Fruit fly (Drosophila melanogaster) whole organism, embryonic: ENCODE data around the gene E23.
A peak's percentile ranks its signal among the peaks of the same experiment; 100 is the strongest.

Source experiments
- Atf6 ChIP-seq: fragments of 200-800 bp; sonication (Bioruptor generic); IDR thresholded peaks from 2 replicates; pipeline ENCODE4 v1.3.6; 2022; ENCODE audit warnings: missing biosample characterization, missing genetic modification characterization
- CG1024 ChIP-seq: fragments of 200-800 bp; sonication (Bioruptor generic); IDR thresholded peaks from 2 replicates; pipeline ENCODE4 v1.3.6; 2022; ENCODE audit warnings: missing biosample characterization, missing genetic modification characterization
- CG12299 ChIP-seq: fragments of 200-800 bp; sonication (Bioruptor generic); optimal IDR thresholded peaks from 2 replicates; lab custom pipeline; 2018; ENCODE audit warnings: missing biosample characterization, mild to moderate bottlenecking, missing genetic modification characterization
- CG1602 ChIP-seq: fragments of 200-800 bp; sonication (Bioruptor generic); optimal IDR thresholded peaks from 3 replicates; lab custom pipeline; 2016; ENCODE audit warnings: missing biosample characterization, missing genetic modification characterization
- CG2712 ChIP-seq: fragments of 200-800 bp; optimal IDR thresholded peaks from 3 replicates; lab custom pipeline; 2019; ENCODE audit warnings: missing biosample characterization, mild to moderate bottlenecking, missing genetic modification characterization, moderate library complexity
- CG32532 ChIP-seq: fragments of 200-800 bp; sonication (Bioruptor generic); IDR thresholded peaks from 2 replicates; pipeline ENCODE4 v1.3.6; 2022; ENCODE audit warnings: missing biosample characterization, missing genetic modification characterization
- CG3281 ChIP-seq: fragments of 200-800 bp; sonication (Bioruptor generic); optimal IDR thresholded peaks from 3 replicates; lab custom pipeline; 2017; ENCODE audit warnings: missing biosample characterization, mild to moderate bottlenecking, missing genetic modification characterization
- CG34376 ChIP-seq: fragments of 200-800 bp; sonication (Bioruptor generic); optimal IDR thresholded peaks from 2 replicates; lab custom pipeline; 2018; ENCODE audit warnings: missing biosample characterization, mild to moderate bottlenecking, missing genetic modification characterization
- CG3995 ChIP-seq: fragments of 200-800 bp; sonication (Bioruptor generic); optimal IDR thresholded peaks from 3 replicates; lab custom pipeline; 2016; ENCODE audit warnings: missing biosample characterization, missing genetic modification characterization
- CG6254 ChIP-seq: fragments of 200-800 bp; sonication (Bioruptor generic); optimal IDR thresholded peaks from 3 replicates; lab custom pipeline; 2017; ENCODE audit warnings: mild to moderate bottlenecking, missing biosample characterization, missing genetic modification reagents, missing genetic modification characterization
- CG6683 ChIP-seq: fragments of 200-800 bp; sonication (Bioruptor generic); optimal IDR thresholded peaks from 2 replicates; lab custom pipeline; 2017; ENCODE audit warnings: missing biosample characterization, mild to moderate bottlenecking, missing genetic modification characterization, missing genetic modification reagents
- CG6689 ChIP-seq: fragments of 200-800 bp; sonication (Bioruptor generic); IDR thresholded peaks from 2 replicates; pipeline ENCODE4 v1.3.6; 2022; ENCODE audit warnings: missing biosample characterization, missing genetic modification characterization
- CG7987 ChIP-seq: fragments of 200-800 bp; sonication (Bioruptor generic); optimal IDR thresholded peaks from 2 replicates; lab custom pipeline; 2018; ENCODE audit warnings: missing biosample characterization, mild to moderate bottlenecking, missing genetic modification characterization, moderate library complexity
- CG8281 ChIP-seq: fragments of 200-800 bp; sonication (Bioruptor generic); optimal IDR thresholded peaks from 2 replicates; lab custom pipeline; 2018; ENCODE audit warnings: missing biosample characterization, mild to moderate bottlenecking, missing genetic modification characterization, moderate library complexity
- CG8478 ChIP-seq: fragments of >200 bp; optimal IDR thresholded peaks from 2 replicates; lab custom pipeline; 2018
- CG9609 ChIP-seq: fragments of 200-800 bp; sonication (Bioruptor generic); optimal IDR thresholded peaks from 3 replicates; lab custom pipeline; 2016; ENCODE audit warnings: missing biosample characterization, missing genetic modification characterization
- CG9817 ChIP-seq: fragments of 200-800 bp; sonication (Bioruptor generic); optimal IDR thresholded peaks from 2 replicates; lab custom pipeline; 2018; ENCODE audit warnings: missing biosample characterization, mild to moderate bottlenecking, missing genetic modification characterization, moderate library complexity
- Doc2 ChIP-seq: fragments of 200-800 bp; sonication (Bioruptor generic); IDR thresholded peaks from 2 replicates; pipeline ENCODE4 v1.3.6; 2022; ENCODE audit warnings: missing biosample characterization, missing genetic modification characterization
- Fer1 ChIP-seq: fragments of 200-800 bp; sonication (Bioruptor generic); optimal IDR thresholded peaks from 2 replicates; lab custom pipeline; 2017; ENCODE audit warnings: missing biosample characterization, mild to moderate bottlenecking, missing genetic modification characterization
- GATAe ChIP-seq: fragments of 200-800 bp; sonication (Bioruptor generic); conservative IDR thresholded peaks from 2 replicates; pipeline ENCODE4 v1.3.6; 2022; ENCODE audit warnings: missing biosample characterization, missing genetic modification characterization
- Hsf ChIP-seq: fragments of 200-800 bp; sonication (Bioruptor generic); optimal IDR thresholded peaks from 3 replicates; lab custom pipeline; 2016; ENCODE audit warnings: missing biosample characterization, missing genetic modification characterization
- Lhr ChIP-seq: fragments of 200-800 bp; sonication (Bioruptor generic); optimal IDR thresholded peaks from 3 replicates; lab custom pipeline; 2017; ENCODE audit warnings: mild to moderate bottlenecking, missing biosample characterization, missing genetic modification reagents, missing genetic modification characterization
- Mes4 ChIP-seq: fragments of 200-800 bp; sonication (Bioruptor generic); optimal IDR thresholded peaks from 2 replicates; lab custom pipeline; 2016; ENCODE audit warnings: missing biosample characterization, missing genetic modification characterization
- NfI ChIP-seq: fragments of 200-800 bp; sonication (Bioruptor generic); optimal IDR thresholded peaks from 3 replicates; lab custom pipeline; 2018; ENCODE audit warnings: missing biosample characterization, mild to moderate bottlenecking, missing genetic modification characterization, moderate library complexity
- PHDP ChIP-seq: fragments of 200-800 bp; sonication (Bioruptor generic); optimal IDR thresholded peaks from 3 replicates; lab custom pipeline; 2018; ENCODE audit warnings: missing biosample characterization, mild to moderate bottlenecking, missing genetic modification characterization, moderate library complexity
- Poxn ChIP-seq: fragments of 200-800 bp; sonication (Bioruptor generic); IDR thresholded peaks from 2 replicates; pipeline ENCODE4 v1.3.6; 2022; ENCODE audit warnings: missing biosample characterization, missing genetic modification characterization
- ap ChIP-seq: fragments of 200-800 bp; sonication (Bioruptor generic); IDR thresholded peaks from 2 replicates; pipeline ENCODE4 v1.3.6; 2022; ENCODE audit warnings: missing biosample characterization, missing genetic modification characterization
- chinmo ChIP-seq: fragments of 200-800 bp; sonication (Bioruptor generic); IDR thresholded peaks from 4 replicates; pipeline ENCODE4 v1.3.6; 2022; ENCODE audit warnings: missing biosample characterization, missing genetic modification characterization; ENCODE audit not compliant: partially characterized antibody
- ci ChIP-seq: fragments of 200-800 bp; sonication (Bioruptor generic); IDR thresholded peaks from 3 replicates; pipeline ENCODE4 v1.3.6; 2022; ENCODE audit warnings: missing biosample characterization, missing genetic modification characterization
- emc ChIP-seq: fragments of 200-800 bp; sonication (Bioruptor generic); optimal IDR thresholded peaks from 2 replicates; lab custom pipeline; 2016; ENCODE audit warnings: missing biosample characterization, missing genetic modification characterization
- ems ChIP-seq: fragments of 200-800 bp; sonication (Bioruptor generic); optimal IDR thresholded peaks from 3 replicates; lab custom pipeline; 2016; ENCODE audit warnings: missing biosample characterization, missing genetic modification characterization
- gt ChIP-seq: fragments of 200-800 bp; sonication (Bioruptor generic); IDR thresholded peaks from 2 replicates; pipeline ENCODE4 v1.3.6; 2022; ENCODE audit warnings: missing biosample characterization, missing genetic modification characterization
- h ChIP-seq: fragments of >200 bp; optimal IDR thresholded peaks from 2 replicates; lab custom pipeline; 2017
- insv ChIP-seq, 2 experiments: fragments of 200-800 bp; sonication (Bioruptor generic); optimal IDR thresholded peaks; 3 replicates each; lab custom pipeline; 2016 to 2018; ENCODE audit warnings: missing biosample characterization in 2 of 2, missing genetic modification characterization in 2 of 2
- klu ChIP-seq: fragments of 200-800 bp; sonication (Bioruptor generic); IDR thresholded peaks from 2 replicates; pipeline ENCODE4 v1.3.6; 2022; ENCODE audit warnings: missing biosample characterization, missing genetic modification characterization
- lab ChIP-seq: fragments of 200-800 bp; sonication (Bioruptor generic); optimal IDR thresholded peaks from 3 replicates; lab custom pipeline; 2017; ENCODE audit warnings: missing biosample characterization, missing genetic modification characterization, mild to moderate bottlenecking, moderate library complexity, missing genetic modification reagents
- lilli ChIP-seq: fragments of 200-800 bp; sonication (Bioruptor generic); optimal IDR thresholded peaks from 3 replicates; lab custom pipeline; 2016; ENCODE audit warnings: missing biosample characterization, missing genetic modification characterization
- lov ChIP-seq, 2 experiments: fragments of 200-800 bp in 1 of 2; fragments of >200 bp in 1 of 2; sonication (Bioruptor generic) in 1 of 2; IDR thresholded peaks in 1 of 2; optimal IDR thresholded peaks in 1 of 2; 2 replicates in 1 of 2; 3 replicates in 1 of 2; pipeline versions ENCODE4 v1.3.6 to Lab custom; 2017 to 2022; ENCODE audit warnings: missing biosample characterization in 1 of 2, missing genetic modification characterization in 1 of 2
- maf-S ChIP-seq: fragments of 200-800 bp; sonication (Bioruptor generic); optimal IDR thresholded peaks from 2 replicates; lab custom pipeline; 2016; ENCODE audit warnings: missing biosample characterization, missing genetic modification characterization
- org-1 ChIP-seq: fragments of 200-800 bp; sonication (Bioruptor generic); optimal IDR thresholded peaks from 2 replicates; lab custom pipeline; 2017; ENCODE audit warnings: missing biosample characterization, missing genetic modification characterization
- ro ChIP-seq: fragments of 200-800 bp; sonication (Bioruptor generic); IDR thresholded peaks from 2 replicates; pipeline ENCODE4 v1.3.6; 2022; ENCODE audit warnings: missing biosample characterization, missing genetic modification characterization
- sens-2 ChIP-seq: fragments of 200-800 bp; sonication (Bioruptor generic); IDR thresholded peaks from 2 replicates; pipeline ENCODE4 v1.3.6; 2022; ENCODE audit warnings: missing biosample characterization, missing genetic modification characterization
- seq ChIP-seq: fragments of 200-800 bp; sonication (Bioruptor generic); IDR thresholded peaks from 2 replicates; pipeline ENCODE4 v1.3.6; 2022; ENCODE audit warnings: missing biosample characterization, missing genetic modification characterization
- slp2 ChIP-seq: fragments of 200-800 bp; sonication (Bioruptor generic); optimal IDR thresholded peaks from 2 replicates; lab custom pipeline; 2016; ENCODE audit warnings: missing biosample characterization, missing genetic modification characterization
- tin ChIP-seq: fragments of 200-800 bp; sonication (Bioruptor generic); optimal IDR thresholded peaks from 3 replicates; lab custom pipeline; 2016; ENCODE audit warnings: missing biosample characterization, missing genetic modification characterization
- unc-4 ChIP-seq: fragments of 200-800 bp; sonication (Bioruptor generic); IDR thresholded peaks from 2 replicates; pipeline ENCODE4 v1.3.6; 2022; ENCODE audit warnings: missing biosample characterization, missing genetic modification characterization; ENCODE audit not compliant: partially characterized antibody
- vfl ChIP-seq: fragments of 200-800 bp; sonication (Bioruptor generic); optimal IDR thresholded peaks from 2 replicates; lab custom pipeline; 2016; ENCODE audit warnings: missing biosample characterization, missing genetic modification characterization
- z ChIP-seq: fragments of 200-800 bp; sonication (Bioruptor generic); IDR thresholded peaks from 3 replicates; pipeline ENCODE4 v1.3.6; 2022; ENCODE audit warnings: missing biosample characterization, missing genetic modification characterization
- zen ChIP-seq: fragments of 200-800 bp; sonication (Bioruptor generic); optimal IDR thresholded peaks from 3 replicates; lab custom pipeline; 2018; ENCODE audit warnings: missing biosample characterization, mild to moderate bottlenecking, missing genetic modification characterization, moderate library complexity
- zen2 ChIP-seq: fragments of 200-800 bp; sonication (Bioruptor generic); IDR thresholded peaks from 3 replicates; pipeline ENCODE4 v1.3.6; 2022; ENCODE audit warnings: missing biosample characterization, missing genetic modification characterization; ENCODE audit not compliant: partially characterized antibody

The E23 gene

dm6 chr2L:3354642-3355380, at the start of gene E23 (continued):
- no peak for TF ChIP-seq h (lab: Kevin White, UChicago)
- TF ChIP-seq Fer1: peak; percentile 99
- peak; percentile 71; the same call in 2 of the 3 replicates for TF ChIP-seq z
- peak; percentile 99 for TF ChIP-seq CG1602 (GFP tag; lab: Kevin White, UChicago)
- peak; percentile 91 for TF ChIP-seq emc
- TF ChIP-seq Hsf (GFP tag; lab: Kevin White, UChicago): peak; percentile 98
- peak; percentile 97 for TF ChIP-seq vfl (GFP tag; lab: Kevin White, UChicago)
- TF ChIP-seq Poxn (GFP tag; lab: Robert Waterston, UW): peak; percentile 89
- peak; percentile 99 for TF ChIP-seq PHDP (tag; lab: Kevin White, UChicago)
- TF ChIP-seq seq: peak; percentile 98
- peak; percentile 97 for TF ChIP-seq CG6254 (GFP tag; lab: Kevin White, UChicago)
- TF ChIP-seq sens-2 (GFP tag; lab: Robert Waterston, UW): peak; percentile 94
- peak; percentile 96 for TF ChIP-seq CG34376 (GFP tag; lab: Kevin White, UChicago)
- peak; percentile 95 for TF ChIP-seq ap (GFP tag; lab: Robert Waterston, UW)
- peak; percentile 95 for TF ChIP-seq ems (GFP tag; lab: Kevin White, UChicago)
- peak; percentile 98 for TF ChIP-seq lilli (GFP tag; lab: Kevin White, UChicago)
- TF ChIP-seq chinmo: peak; percentile 97; the same call in 3 of the 4 replicates
- peak; percentile 99 for TF ChIP-seq org-1 (GFP tag; lab: Kevin White, UChicago)
- peak; percentile 98 for TF ChIP-seq CG32532 (GFP tag; lab: Robert Waterston, UW)
- TF ChIP-seq gt (GFP tag; lab: Robert Waterston, UW): peak; percentile 91
- TF ChIP-seq slp2 (GFP tag; lab: Kevin White, UChicago): peak; percentile 96
- TF ChIP-seq CG3995: peak; percentile 71
- TF ChIP-seq CG8478 (lab: Kevin White, UChicago): no peak
- peak; percentile 98 for TF ChIP-seq CG12299 (tag; lab: Kevin White, UChicago)
- TF ChIP-seq zen2 (GFP tag; lab: Robert Waterston, UW): no peak; the same call in 2 of the 3 replicates
- TF ChIP-seq ci (GFP tag; lab: Robert Waterston, UW): peak; percentile 97
- peak; percentile 99 for TF ChIP-seq tin (GFP tag; lab: Kevin White, UChicago)
- TF ChIP-seq lov (optimal IDR thresholded peaks at IDR 0.05; lab: Kevin White, UChicago): no peak
- TF ChIP-seq lov (GFP tag; IDR thresholded peaks at IDR 0.05; lab: Robert Waterston, UW): peak; percentile 94
- peak; percentile 97 for TF ChIP-seq CG6683 (GFP tag; lab: Kevin White, UChicago)
- TF ChIP-seq Mes4 (GFP tag; lab: Kevin White, UChicago): peak; percentile 91
- TF ChIP-seq klu (GFP tag; lab: Robert Waterston, UW): peak; percentile 98
- peak; percentile 93 for TF ChIP-seq maf-S (GFP tag; lab: Kevin White, UChicago)
- peak; percentile 96 for TF ChIP-seq zen
- peak; percentile 100 for TF ChIP-seq CG2712
- TF ChIP-seq unc-4 (GFP tag; lab: Robert Waterston, UW): peak; percentile 40; the same call in 1 of the 2 replicates
- peak; percentile 99 for TF ChIP-seq Atf6 (GFP tag; lab: Robert Waterston, UW)
- TF ChIP-seq NfI (GFP tag; lab: Kevin White, UChicago): peak; percentile 99
- TF ChIP-seq CG6689: peak; percentile 98
- peak; percentile 98 for TF ChIP-seq CG3281 (GFP tag; lab: Kevin White, UChicago)
- TF ChIP-seq insv (GFP tag; optimal IDR thresholded peaks at IDR 0.05; lab: Kevin White, UChicago): peak; percentile 42 to 81
- TF ChIP-seq CG1024 (GFP tag; lab: Robert Waterston, UW): peak; percentile 93
- TF ChIP-seq CG9817 (tag; lab: Kevin White, UChicago): peak; percentile 97
- TF ChIP-seq ro (GFP tag; lab: Robert Waterston, UW): peak; percentile 97
- TF ChIP-seq CG9609 (GFP tag; lab: Kevin White, UChicago): peak; percentile 95
- peak; percentile 97 for TF ChIP-seq CG7987 (GFP tag; lab: Kevin White, UChicago)
- no peak; the same call in none of the 2 replicates for TF ChIP-seq Doc2 (GFP tag; lab: Robert Waterston, UW)
- TF ChIP-seq CG8281 (tag; lab: Kevin White, UChicago): peak; percentile 92
- peak; percentile 97 for TF ChIP-seq Lhr (GFP tag; lab: Kevin White, UChicago)
- peak; percentile 94 for TF ChIP-seq GATAe (GFP tag; lab: Robert Waterston, UW)
- peak; percentile 98 for TF ChIP-seq lab (GFP tag; lab: Kevin White, UChicago)
